Worm (Caenorhabditis elegans) whole organism, L3 larva: ENCODE results near the gene F10G7.5.
A peak's percentile ranks its signal among the peaks of the same experiment; 100 is the strongest.

ENCODE experiments used
- ceh-16 ChIP-seq: sonication (generic microtip); optimal IDR thresholded peaks from 2 replicates; lab custom pipeline; 2017; ENCODE audit warnings: missing biosample characterization, missing genetic modification characterization
- egl-5 ChIP-seq: fragments of 150-350 bp; optimal IDR thresholded peaks from 2 replicates; lab custom pipeline; 2017; ENCODE audit warnings: missing biosample characterization, missing genetic modification reagents, missing genetic modification characterization, inconsistent platforms
- elt-1 ChIP-seq: fragments of 150-350 bp; optimal IDR thresholded peaks from 2 replicates; lab custom pipeline; 2014; ENCODE audit warnings: missing biosample characterization, missing genetic modification characterization
- fkh-10 ChIP-seq: sonication (generic microtip); optimal IDR thresholded peaks from 2 replicates; lab custom pipeline; 2017; ENCODE audit warnings: missing biosample characterization, missing genetic modification reagents, missing genetic modification characterization
- nfya-1 ChIP-seq: sonication (generic microtip); optimal IDR thresholded peaks from 2 replicates; lab custom pipeline; 2017; ENCODE audit warnings: missing genetic modification characterization, mild to moderate bottlenecking, missing compliant biosample characterization, antibody characterized with exemption, moderate library complexity; ENCODE audit not compliant: insufficient read depth
- nhr-12 ChIP-seq: fragments of 150-350 bp; optimal IDR thresholded peaks from 2 replicates; lab custom pipeline; 2014; ENCODE audit warnings: missing biosample characterization, missing genetic modification characterization
- nhr-237 ChIP-seq: fragments of 150-350 bp; optimal IDR thresholded peaks from 2 replicates; lab custom pipeline; 2014; ENCODE audit warnings: missing biosample characterization, missing genetic modification characterization
- nhr-28 ChIP-seq: fragments of 150-350 bp; optimal IDR thresholded peaks from 2 replicates; lab custom pipeline; 2014; ENCODE audit warnings: missing biosample characterization, missing genetic modification characterization
- nhr-77 ChIP-seq: fragments of 150-350 bp; optimal IDR thresholded peaks from 2 replicates; lab custom pipeline; 2014; ENCODE audit warnings: missing biosample characterization, missing genetic modification characterization
- snpc-4 ChIP-seq: fragments of 150-350 bp; optimal IDR thresholded peaks from 2 replicates; lab custom pipeline; 2014; ENCODE audit warnings: missing biosample characterization, missing genetic modification characterization
- unc-39 ChIP-seq: sonication (generic microtip); optimal IDR thresholded peaks from 4 replicates; lab custom pipeline; 2017; ENCODE audit warnings: missing biosample characterization, missing genetic modification characterization
- unc-62 ChIP-seq: fragments of 150-350 bp; sonication (generic microtip); optimal IDR thresholded peaks from 4 replicates; lab custom pipeline; 2014; ENCODE audit warnings: missing biosample characterization, missing genetic modification reagents, missing genetic modification characterization
- ztf-11 ChIP-seq: fragments of 150-350 bp; optimal IDR thresholded peaks from 2 replicates; lab custom pipeline; 2014; ENCODE audit warnings: missing biosample characterization, missing genetic modification characterization

DNA sequence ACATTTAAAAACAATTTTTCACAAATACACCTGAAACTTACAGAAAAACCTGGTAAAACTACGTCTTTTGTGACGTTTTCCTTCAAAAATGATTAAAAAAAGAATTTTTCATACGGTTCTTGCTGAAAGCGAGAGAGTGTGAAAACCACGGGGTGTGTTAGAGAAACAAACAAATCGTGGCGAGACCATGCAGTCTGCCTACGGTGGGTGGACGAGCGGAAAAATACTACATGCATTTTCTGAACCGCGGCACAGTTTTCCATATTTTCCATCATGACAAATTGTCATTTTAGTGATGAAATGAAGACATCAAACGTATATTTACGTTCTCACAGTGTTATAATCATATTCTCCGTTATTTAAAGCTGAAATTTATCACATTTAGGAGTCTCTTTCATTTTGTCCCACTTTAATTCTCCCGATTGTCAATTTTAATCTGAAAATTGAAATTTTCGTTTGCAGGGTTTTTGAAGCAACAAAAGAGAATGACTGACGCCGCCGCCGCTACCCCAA lies 13.2 kb downstream of the F10G7.5 start, which contains the start of the genes F10G7.9 and tsn-1:
- TF ChIP-seq fkh-10 (GFP tag; lab: Kevin White, UChicago) (no peak), snpc-4 (no peak), ztf-11 (no peak), ceh-16 (tag; lab: Kevin White, UChicago) (no peak), nhr-12 (tag; lab: Kevin White, UChicago) (no peak), elt-1 (tag; lab: Kevin White, UChicago) (no peak), unc-39 (no peak), nhr-28 (tag; lab: Kevin White, UChicago) (no peak), nhr-77 (tag; lab: Kevin White, UChicago) (no peak), unc-62 (GFP tag; lab: Kevin White, UChicago) (no peak), egl-5 (tag; lab: Kevin White, UChicago) (no peak), nfya-1 (tag; lab: Kevin White, UChicago) (peak; percentile 92), nhr-237 (tag; lab: Kevin White, UChicago) (no peak)
